Worm (Caenorhabditis elegans) whole organism, mixed stage, embryonic: Measurements from ENCODE around the gene T04G9.4.

ENCODE experiments used
- M03D4.4 ChIP-seq: sonication (generic microtip); optimal IDR thresholded peaks from 2 replicates; lab custom pipeline; 2017; ENCODE audit warnings: mild to moderate bottlenecking, missing genetic modification characterization, missing compliant biosample characterization
- bed-3 ChIP-seq: fragments of 200-800 bp; sonication (Bioruptor generic); optimal IDR thresholded peaks from 3 replicates; lab custom pipeline; 2018; ENCODE audit warnings: mild to moderate bottlenecking, missing genetic modification characterization, moderate library complexity, missing compliant biosample characterization
- blmp-1 ChIP-seq: fragments of 150-350 bp; optimal IDR thresholded peaks from 2 replicates; lab custom pipeline; 2014; ENCODE audit warnings: missing biosample characterization, missing genetic modification characterization
- ceh-39 ChIP-seq: fragments of 150-350 bp; optimal IDR thresholded peaks from 2 replicates; lab custom pipeline; 2014; ENCODE audit warnings: missing biosample characterization, missing genetic modification characterization
- ceh-43 ChIP-seq: fragments of 200-800 bp; sonication (Bioruptor generic); optimal IDR thresholded peaks from 2 replicates; lab custom pipeline; 2018; ENCODE audit warnings: mild to moderate bottlenecking, missing genetic modification characterization, moderate library complexity, missing compliant biosample characterization
- ceh-83 ChIP-seq: fragments of 200-800 bp; sonication (Bioruptor generic); optimal IDR thresholded peaks from 2 replicates; lab custom pipeline; 2018; ENCODE audit warnings: mild to moderate bottlenecking, missing genetic modification characterization, missing compliant biosample characterization
- ces-1 ChIP-seq: fragments of 150-350 bp; optimal IDR thresholded peaks from 2 replicates; lab custom pipeline; 2014; ENCODE audit warnings: missing biosample characterization, missing genetic modification reagents, missing genetic modification characterization
- cnd-1 ChIP-seq: fragments of 200-800 bp; sonication (Bioruptor generic); optimal IDR thresholded peaks from 2 replicates; lab custom pipeline; 2018; ENCODE audit warnings: mild to moderate bottlenecking, missing genetic modification characterization, missing compliant biosample characterization
- drap-1 ChIP-seq: fragments of 200-800 bp; sonication (Bioruptor generic); optimal IDR thresholded peaks from 3 replicates; lab custom pipeline; 2018; ENCODE audit warnings: mild to moderate bottlenecking, missing genetic modification characterization, missing compliant biosample characterization
- elt-1 ChIP-seq: sonication (generic microtip); optimal IDR thresholded peaks from 2 replicates; lab custom pipeline; 2017; ENCODE audit warnings: missing genetic modification characterization, mild to moderate bottlenecking, missing compliant biosample characterization, antibody characterized with exemption, moderate library complexity, borderline replicate concordance; ENCODE audit not compliant: insufficient read depth
- elt-3 ChIP-seq: fragments of 150-350 bp; optimal IDR thresholded peaks from 2 replicates; lab custom pipeline; 2014; ENCODE audit warnings: missing biosample characterization, missing genetic modification characterization
- flh-1 ChIP-seq: fragments of 200-800 bp; sonication (Bioruptor generic); optimal IDR thresholded peaks from 2 replicates; lab custom pipeline; 2018; ENCODE audit warnings: mild to moderate bottlenecking, missing genetic modification characterization, moderate library complexity, missing compliant biosample characterization
- ham-2 ChIP-seq: fragments of 200-800 bp; sonication (Bioruptor generic); optimal IDR thresholded peaks from 2 replicates; lab custom pipeline; 2018; ENCODE audit warnings: mild to moderate bottlenecking, missing genetic modification characterization, missing compliant biosample characterization
- hlh-1 ChIP-seq: fragments of 150-350 bp; optimal IDR thresholded peaks from 2 replicates; lab custom pipeline; 2014; ENCODE audit warnings: missing biosample characterization, missing genetic modification reagents, missing genetic modification characterization
- lin-13 ChIP-seq: fragments of 150-350 bp; optimal IDR thresholded peaks from 2 replicates; lab custom pipeline; 2014; ENCODE audit warnings: missing biosample characterization, missing genetic modification characterization
- lin-32 ChIP-seq: fragments of 200-800 bp; sonication (Bioruptor generic); optimal IDR thresholded peaks from 2 replicates; lab custom pipeline; 2018; ENCODE audit warnings: mild to moderate bottlenecking, missing genetic modification characterization, missing compliant biosample characterization
- lsy-2 ChIP-seq: fragments of 150-350 bp; optimal IDR thresholded peaks from 2 replicates; lab custom pipeline; 2014; ENCODE audit warnings: missing biosample characterization, missing genetic modification characterization
- mab-5 ChIP-seq: fragments of 150-350 bp; optimal IDR thresholded peaks from 2 replicates; lab custom pipeline; 2014; ENCODE audit warnings: missing biosample characterization, missing genetic modification characterization
- mep-1 ChIP-seq: fragments of 150-350 bp; optimal IDR thresholded peaks from 2 replicates; lab custom pipeline; 2017; ENCODE audit warnings: missing biosample characterization, missing genetic modification reagents, missing genetic modification characterization, inconsistent platforms
- mls-2 ChIP-seq: sonication (generic microtip); optimal IDR thresholded peaks from 2 replicates; lab custom pipeline; 2016; ENCODE audit warnings: mild to moderate bottlenecking, missing genetic modification characterization, moderate library complexity, missing compliant biosample characterization
- nhr-12 ChIP-seq: fragments of 150-350 bp; optimal IDR thresholded peaks from 2 replicates; lab custom pipeline; 2014; ENCODE audit warnings: missing biosample characterization, missing genetic modification characterization
- nhr-2 ChIP-seq: fragments of 150-350 bp; optimal IDR thresholded peaks from 2 replicates; lab custom pipeline; 2014; ENCODE audit warnings: missing biosample characterization, missing genetic modification characterization
- nhr-237 ChIP-seq: fragments of 150-350 bp; optimal IDR thresholded peaks from 2 replicates; lab custom pipeline; 2014; ENCODE audit warnings: missing biosample characterization, missing genetic modification characterization
- nhr-28 ChIP-seq: fragments of 150-350 bp; optimal IDR thresholded peaks from 2 replicates; lab custom pipeline; 2014; ENCODE audit warnings: missing biosample characterization, missing genetic modification characterization
- nhr-76 ChIP-seq: sonication (generic microtip); optimal IDR thresholded peaks from 2 replicates; lab custom pipeline; 2017; ENCODE audit warnings: missing biosample characterization, missing genetic modification characterization
- pha-4 ChIP-seq: fragments of 150-350 bp; optimal IDR thresholded peaks from 2 replicates; lab custom pipeline; 2018; ENCODE audit warnings: missing biosample characterization, missing genetic modification reagents, missing genetic modification characterization
- sem-2 ChIP-seq: fragments of 200-800 bp; sonication (Bioruptor generic); optimal IDR thresholded peaks from 2 replicates; lab custom pipeline; 2018; ENCODE audit warnings: mild to moderate bottlenecking, missing genetic modification characterization, missing compliant biosample characterization
- snpc-4 ChIP-seq: fragments of 150-350 bp; optimal IDR thresholded peaks from 2 replicates; lab custom pipeline; 2014; ENCODE audit warnings: missing biosample characterization, missing genetic modification characterization
- sptf-1 ChIP-seq: sonication (generic microtip); optimal IDR thresholded peaks from 2 replicates; lab custom pipeline; 2017; ENCODE audit warnings: mild to moderate bottlenecking, missing genetic modification characterization, moderate library complexity, missing compliant biosample characterization
- tbx-8 ChIP-seq: fragments of 200-800 bp; sonication (Bioruptor generic); optimal IDR thresholded peaks from 2 replicates; lab custom pipeline; 2018; ENCODE audit warnings: mild to moderate bottlenecking, missing genetic modification characterization, moderate library complexity, missing compliant biosample characterization
- unc-120 ChIP-seq: sonication (generic microtip); optimal IDR thresholded peaks from 2 replicates; lab custom pipeline; 2017; ENCODE audit warnings: missing genetic modification characterization, missing compliant biosample characterization; ENCODE audit not compliant: poor library complexity, severe bottlenecking
- unc-39 ChIP-seq: fragments of 150-350 bp; optimal IDR thresholded peaks from 2 replicates; lab custom pipeline; 2014; ENCODE audit warnings: missing biosample characterization, missing genetic modification characterization
- unc-62 ChIP-seq: fragments of 150-350 bp; optimal IDR thresholded peaks from 2 replicates; lab custom pipeline; 2014; ENCODE audit warnings: missing biosample characterization, missing genetic modification reagents, missing genetic modification characterization
- zip-8 ChIP-seq: fragments of 150-350 bp; optimal IDR thresholded peaks from 2 replicates; lab custom pipeline; 2014; ENCODE audit warnings: missing biosample characterization, missing genetic modification characterization
- ztf-11 ChIP-seq: fragments of 150-350 bp; optimal IDR thresholded peaks from 2 replicates; lab custom pipeline; 2014; ENCODE audit warnings: missing biosample characterization, missing genetic modification characterization

Gene T04G9.4

DNA sequence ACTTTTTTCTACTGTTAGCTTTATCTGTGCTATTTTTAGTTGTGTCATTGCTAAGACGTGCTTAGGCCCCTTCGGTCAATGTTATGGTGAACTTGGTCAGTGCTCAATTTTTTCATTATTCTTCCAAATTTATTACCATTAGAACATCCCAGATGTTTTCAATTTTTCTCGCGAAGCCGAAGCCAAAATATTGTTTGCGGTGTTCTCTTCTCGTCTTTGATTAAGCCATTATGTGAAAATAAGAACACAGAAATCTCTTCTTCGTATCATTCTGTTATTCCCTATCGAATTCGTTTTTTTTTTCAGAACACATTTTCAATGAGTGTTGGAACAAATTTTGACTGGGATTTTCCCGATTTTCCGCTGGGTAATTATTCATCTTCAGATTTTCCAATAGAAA lies 30.2 kb downstream of the T04G9.4 start, which contains the start of gene gtr-1:
TSS of gene gtr-1 (plus strand) at position 301 of the 400 bp plus-strand sequence.
- TF ChIP-seq bed-3 (no peak), ceh-83 (GFP tag; lab: Kevin White, UChicago) (no peak)

DNA sequence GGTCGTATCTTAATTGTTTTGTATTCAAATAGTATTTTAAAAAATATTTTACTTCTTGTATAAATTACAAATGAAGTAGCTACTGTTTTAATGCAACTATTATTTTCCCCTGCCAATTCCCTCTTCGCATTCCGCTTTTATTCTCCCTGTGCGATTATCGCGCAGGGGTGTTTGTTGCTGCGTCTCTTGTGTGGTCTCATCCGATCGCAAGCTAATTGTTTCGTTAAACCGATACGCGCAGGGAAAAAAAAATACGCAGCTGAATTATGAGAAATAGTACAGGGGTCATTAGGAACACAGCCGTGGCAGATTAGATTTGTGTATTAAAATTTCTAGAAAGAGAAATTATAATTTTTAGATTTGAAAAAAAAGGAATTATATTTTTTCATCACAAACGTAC lies 34.2 kb downstream of the T04G9.4 start:
- TF ChIP-seq nhr-28 (tag; lab: Kevin White, UChicago): peak; percentile 66
- TF ChIP-seq nhr-76: no peak
- TF ChIP-seq ceh-39 (tag; lab: Kevin White, UChicago): peak; percentile 98
- no peak for TF ChIP-seq flh-1 (GFP tag; lab: Kevin White, UChicago)
- TF ChIP-seq ham-2 (GFP tag; lab: Kevin White, UChicago): peak; percentile 38
- TF ChIP-seq bed-3: peak; percentile 51
- TF ChIP-seq mab-5 (tag; lab: Kevin White, UChicago): peak; percentile 92
- TF ChIP-seq sptf-1: peak; percentile 92
- peak; percentile 16 for TF ChIP-seq blmp-1 (tag; lab: Kevin White, UChicago)
- peak; percentile 86 for TF ChIP-seq cnd-1 (tag; lab: Kevin White, UChicago)
- no peak for TF ChIP-seq zip-8 (tag; lab: Kevin White, UChicago)
- TF ChIP-seq nhr-12 (tag; lab: Kevin White, UChicago): peak; percentile 74
- peak; percentile 83 for TF ChIP-seq mls-2
- no peak for TF ChIP-seq snpc-4 (tag; lab: Kevin White, UChicago)
- TF ChIP-seq unc-62: peak; percentile 69
- peak; percentile 14 for TF ChIP-seq lin-32 (GFP tag; lab: Kevin White, UChicago)
- no peak for TF ChIP-seq sem-2 (GFP tag; lab: Kevin White, UChicago)
- peak; percentile 43 for TF ChIP-seq ceh-83 (GFP tag; lab: Kevin White, UChicago)
- peak; percentile 92 for TF ChIP-seq unc-39 (tag; lab: Kevin White, UChicago)
- peak; percentile 96 for TF ChIP-seq ces-1 (GFP tag; lab: Kevin White, UChicago)
- peak; percentile 84 for TF ChIP-seq lin-13 (tag; lab: Kevin White, UChicago)
- peak; percentile 38 for TF ChIP-seq nhr-2
- peak; percentile 99 for TF ChIP-seq nhr-237
- peak; percentile 78 for TF ChIP-seq unc-120
- TF ChIP-seq lsy-2: peak; percentile 89
- peak; percentile 93 for TF ChIP-seq drap-1 (GFP tag; lab: Kevin White, UChicago)
- TF ChIP-seq elt-1: no peak
- peak; percentile 98 for TF ChIP-seq pha-4 (tag; lab: Kevin White, UChicago)
- peak; percentile 59 for TF ChIP-seq tbx-8 (GFP tag; lab: Kevin White, UChicago)
- peak; percentile 84 for TF ChIP-seq ztf-11
- TF ChIP-seq mep-1: peak; percentile 96
- peak; percentile 94 for TF ChIP-seq elt-3 (tag; lab: Kevin White, UChicago)
- peak; percentile 74 for TF ChIP-seq ceh-43 (GFP tag; lab: Kevin White, UChicago)
- TF ChIP-seq M03D4.4 (tag; lab: Kevin White, UChicago): peak; percentile 78
- peak; percentile 84 for TF ChIP-seq hlh-1 (tag; lab: Kevin White, UChicago)

DNA sequence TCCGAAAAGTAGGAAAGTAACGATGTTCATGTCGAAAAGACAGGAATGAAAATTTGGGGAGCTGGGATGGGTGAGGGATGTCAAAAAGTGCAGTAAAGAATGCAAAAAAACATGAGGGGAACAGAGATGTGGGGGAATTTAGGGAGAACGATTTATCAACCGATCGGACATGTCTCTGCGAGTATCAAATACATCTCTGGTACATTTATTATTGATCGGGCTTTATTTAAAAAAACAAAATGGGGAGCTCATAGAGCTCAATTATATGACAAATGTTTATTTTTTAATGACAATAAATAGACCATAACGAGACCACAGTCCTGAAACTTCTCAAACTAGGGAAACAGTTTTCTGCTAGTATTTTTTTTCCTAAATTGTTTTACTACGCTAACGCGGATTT lies 38.4 kb downstream of the T04G9.4 start, which contains the start of gene F25E2.2:
TSS of gene F25E2.2 (minus strand) at position 101 of the 400 bp plus-strand sequence.
- TF ChIP-seq drap-1 (GFP tag; lab: Kevin White, UChicago) (no peak), unc-120 (no peak), ztf-11 (no peak), elt-1 (no peak), hlh-1 (tag; lab: Kevin White, UChicago) (no peak)

DNA sequence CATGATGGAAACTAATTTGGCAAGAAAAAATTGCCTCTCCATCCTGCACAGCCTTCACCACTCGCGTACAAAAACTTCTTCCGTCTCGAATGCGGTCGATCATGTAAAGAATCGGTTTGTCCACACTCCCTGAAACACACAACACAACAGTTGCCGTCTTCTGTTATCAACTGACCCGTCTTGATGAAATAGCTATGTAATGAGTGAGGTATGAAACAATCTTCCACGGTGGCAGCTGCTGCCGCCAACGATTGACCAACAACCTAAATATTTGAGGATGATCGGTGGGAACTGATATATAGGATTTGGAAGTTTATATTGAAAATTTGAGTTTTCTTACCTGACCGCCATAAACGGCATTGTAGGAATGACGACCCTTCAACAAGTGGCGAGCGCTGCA lies 40.0 kb downstream of the T04G9.4 start:
- TF ChIP-seq unc-120 (peak; percentile 40), flh-1 (GFP tag; lab: Kevin White, UChicago) (no peak), mls-2 (no peak), elt-3 (tag; lab: Kevin White, UChicago) (no peak), hlh-1 (tag; lab: Kevin White, UChicago) (peak; percentile 93), elt-1 (no peak), ceh-39 (tag; lab: Kevin White, UChicago) (no peak), lin-32 (GFP tag; lab: Kevin White, UChicago) (no peak), unc-62 (no peak)
